Worm (Caenorhabditis elegans): ENCODE measurements around the gene Y37D8A.19.
A peak's percentile ranks its signal among the peaks of the same experiment; 100 is the strongest.

Y37D8A.19 gene

ce11 chrIII:12929573-12929972, at the start of gene Y37D8A.19:
Y37D8A.19 (plus strand) TSS chrIII:12929873.
- no peak for TF ChIP-seq him-1 (tag; optimal IDR thresholded peaks at IDR 0.05)
- TF ChIP-seq dao-5 (tag; optimal IDR thresholded peaks at IDR 0.05), result no peak

DNA sequence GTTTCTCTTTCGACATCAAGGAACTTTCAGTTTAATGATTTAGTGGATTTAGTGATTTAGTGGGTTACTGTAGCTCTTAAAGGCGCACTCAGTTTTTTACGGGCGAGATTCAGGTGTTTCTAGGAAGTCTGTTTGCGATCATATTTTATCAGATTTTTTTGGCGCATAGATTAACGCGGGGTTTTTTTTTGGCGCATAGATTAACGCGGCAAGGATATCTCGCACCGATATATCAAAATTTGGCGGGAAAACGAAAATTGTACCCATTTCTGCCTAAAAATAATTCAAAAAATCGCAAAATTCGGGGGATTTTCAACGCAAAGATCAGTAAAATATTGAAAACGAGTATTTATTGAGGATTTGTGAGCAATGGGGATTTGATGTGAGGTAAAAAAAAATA, 49.0 kb upstream of the Y37D8A.19 start:
- TF ChIP-seq him-1 (tag; optimal IDR thresholded peaks at IDR 0.05) (no peak), dao-5 (tag; optimal IDR thresholded peaks at IDR 0.05) (no peak), W03F9.2 (tag; optimal IDR thresholded peaks at IDR 0.05) (no peak)

DNA sequence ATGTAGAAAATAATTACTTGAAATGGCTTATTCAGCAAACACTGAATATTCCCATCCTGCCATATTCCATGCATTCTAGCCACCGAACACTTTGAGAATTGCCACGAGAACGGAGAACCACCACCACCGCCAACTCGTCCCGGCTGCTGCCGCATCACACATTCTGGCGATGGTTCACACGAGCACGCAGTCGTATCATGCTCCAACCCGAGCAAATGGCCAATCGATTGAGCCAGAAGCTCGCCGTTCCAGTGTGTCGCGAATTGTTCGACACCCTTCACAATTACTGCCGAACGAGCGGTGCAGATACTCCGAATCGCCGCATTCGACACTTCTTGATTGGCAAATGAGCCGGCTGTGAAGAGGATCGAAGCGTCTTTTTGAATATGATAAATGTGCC, 44.5 kb upstream of the Y37D8A.19 start:
- no peak for TF ChIP-seq W03F9.2 (tag; optimal IDR thresholded peaks at IDR 0.05)
- no peak for TF ChIP-seq him-1 (tag; optimal IDR thresholded peaks at IDR 0.05)
- no peak for TF ChIP-seq dao-5 (tag; optimal IDR thresholded peaks at IDR 0.05)

DNA sequence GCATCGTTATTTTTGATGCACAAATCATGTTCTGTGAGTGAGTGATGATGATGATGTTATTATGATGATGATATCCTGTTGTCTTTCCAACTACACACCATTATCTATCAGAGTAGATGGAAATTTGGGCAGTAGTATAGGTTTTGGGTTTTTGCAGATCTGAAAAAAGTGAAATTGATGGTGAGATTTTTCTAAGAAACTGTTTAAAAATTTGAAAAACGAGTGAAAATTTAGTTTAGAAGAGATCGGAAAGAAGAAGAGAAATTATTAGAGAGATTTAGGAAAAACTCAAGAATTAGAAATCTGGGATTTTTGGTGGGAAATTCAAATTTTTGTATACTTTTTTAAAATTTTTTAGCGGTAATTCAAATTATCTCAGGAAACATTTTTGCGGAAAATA, 38.1 kb upstream of the Y37D8A.19 start, which contains the start of the genes Y37D8A.29 and unc-71:
Gene Y37D8A.29 (minus strand): TSS at position 101 of the 400 bp plus-strand sequence.
Gene unc-71 (minus strand): TSS at position 159 of the 400 bp plus-strand sequence.
- no peak for TF ChIP-seq dao-5 (tag; optimal IDR thresholded peaks at IDR 0.05)
- TF ChIP-seq him-1 (tag; optimal IDR thresholded peaks at IDR 0.05), result no peak
- no peak for TF ChIP-seq W03F9.2 (tag; optimal IDR thresholded peaks at IDR 0.05)

- TF ChIP-seq dao-5 (tag; optimal IDR thresholded peaks at IDR 0.05) (no peak), W03F9.2 (tag; optimal IDR thresholded peaks at IDR 0.05) (no peak), him-1 (tag; optimal IDR thresholded peaks at IDR 0.05) (no peak)
These were observed 36.9 kb upstream of the Y37D8A.19 start for ce11 chrIII:12892767-12893166.

DNA sequence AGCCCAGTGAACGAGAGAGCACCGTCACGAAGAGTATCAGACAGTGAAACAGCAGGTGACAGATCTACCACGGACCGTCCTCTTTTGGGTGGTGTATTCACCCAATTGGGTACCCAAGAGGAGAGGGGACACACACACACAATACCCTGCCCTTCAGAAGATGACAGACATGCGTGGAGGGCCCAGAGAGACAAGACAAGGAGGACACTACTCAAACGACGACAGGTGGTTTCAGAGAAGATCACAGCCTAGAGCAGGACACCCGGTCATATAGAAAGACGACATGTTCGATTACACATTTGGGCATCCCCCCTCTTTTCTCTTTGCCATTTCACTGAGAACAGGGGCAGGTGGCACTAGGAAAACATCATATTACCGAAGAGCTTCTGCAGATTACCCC, 35.5 kb upstream of the Y37D8A.19 start:
- TF ChIP-seq W03F9.2 (tag; optimal IDR thresholded peaks at IDR 0.05) (no peak), him-1 (tag; optimal IDR thresholded peaks at IDR 0.05) (no peak), dao-5 (tag; optimal IDR thresholded peaks at IDR 0.05) (no peak)

DNA sequence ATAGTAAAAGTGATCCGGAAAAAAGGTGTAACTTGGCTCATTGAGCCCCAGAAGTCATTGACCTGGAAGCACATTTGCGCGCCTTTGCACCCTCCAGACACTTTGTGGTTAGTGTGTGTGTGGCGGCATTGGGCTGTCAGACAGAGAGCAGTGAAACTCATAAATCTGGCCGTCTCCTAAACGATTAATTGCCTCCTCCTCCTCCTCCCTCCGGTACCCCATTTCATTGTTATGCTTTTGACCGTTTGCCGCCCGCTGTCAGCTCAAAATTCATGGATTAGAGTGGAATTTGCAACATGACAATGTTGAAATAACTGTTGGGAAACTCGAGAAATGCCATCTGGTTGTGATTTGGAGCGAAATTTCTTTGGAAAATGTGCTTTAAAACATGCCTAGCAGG, 25.6 kb upstream of the Y37D8A.19 start:
- TF ChIP-seq dao-5 (tag; optimal IDR thresholded peaks at IDR 0.05), result no peak
- TF ChIP-seq him-1 (tag; optimal IDR thresholded peaks at IDR 0.05), result no peak
- TF ChIP-seq W03F9.2 (tag; optimal IDR thresholded peaks at IDR 0.05), result no peak

- peak; percentile 99 for TF ChIP-seq W03F9.2 (tag; optimal IDR thresholded peaks at IDR 0.05)
- no peak for TF ChIP-seq dao-5 (tag; optimal IDR thresholded peaks at IDR 0.05)
- peak; percentile 98 for TF ChIP-seq him-1 (tag; optimal IDR thresholded peaks at IDR 0.05)
These were observed 24.6 kb upstream of the Y37D8A.19 start, which contains the start of gene cox-5A for ce11 chrIII:12904987-12905541. cox-5A (plus strand) TSS chrIII:12905491.

DNA sequence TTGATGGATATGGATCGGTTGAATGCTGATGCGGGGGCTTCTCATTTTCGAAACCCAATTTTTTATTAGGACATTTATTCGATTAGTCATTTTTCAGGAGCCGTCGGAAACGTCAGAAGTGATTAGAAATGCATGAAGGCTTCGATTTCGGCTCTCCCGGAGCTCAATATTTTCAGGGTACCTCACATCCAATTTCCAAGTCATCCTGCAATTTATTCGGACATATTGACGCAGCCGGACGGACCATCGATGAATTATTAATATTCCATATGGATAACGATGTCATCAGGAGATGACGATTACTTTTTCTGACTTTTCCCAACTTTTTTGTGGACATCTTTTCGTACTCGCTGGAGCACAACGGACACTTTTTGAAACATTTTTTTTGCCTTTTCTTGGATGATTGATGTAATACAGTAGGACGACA, 23.0 kb upstream of the Y37D8A.19 start:
- TF ChIP-seq him-1 (tag; optimal IDR thresholded peaks at IDR 0.05) (no peak), W03F9.2 (tag; optimal IDR thresholded peaks at IDR 0.05) (no peak)

ce11 chrIII:12907218-12907617, 22.5 kb upstream of the Y37D8A.19 start:
- TF ChIP-seq dao-5 (tag; optimal IDR thresholded peaks at IDR 0.05) (no peak), W03F9.2 (tag; optimal IDR thresholded peaks at IDR 0.05) (no peak), him-1 (tag; optimal IDR thresholded peaks at IDR 0.05) (no peak)

DNA sequence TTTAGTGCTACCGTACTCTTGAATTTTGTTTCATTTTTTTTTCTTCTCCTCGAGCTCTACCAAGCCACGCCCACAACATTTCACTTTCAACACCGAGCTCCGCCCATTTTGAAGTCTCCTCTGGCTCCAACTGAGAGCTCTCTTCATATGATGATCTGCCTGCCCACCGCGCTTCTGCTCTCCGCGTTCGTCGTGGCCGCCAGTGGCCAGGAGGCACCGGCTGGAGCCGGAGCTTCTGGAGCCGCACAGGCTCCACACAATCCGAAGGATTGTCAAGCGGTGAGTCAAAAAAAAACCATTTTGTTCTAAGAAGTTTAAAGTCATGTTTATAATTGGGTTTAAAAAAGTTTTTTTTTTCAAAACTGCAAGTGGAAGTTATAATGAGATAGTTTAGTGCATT, 19.3 kb upstream of the Y37D8A.19 start, which contains the start of gene flp-14:
Gene flp-14 (plus strand): TSS at position 146 of the 400 bp plus-strand sequence.
- no peak for TF ChIP-seq him-1 (tag; optimal IDR thresholded peaks at IDR 0.05)
- no peak for TF ChIP-seq W03F9.2 (tag; optimal IDR thresholded peaks at IDR 0.05)
- no peak for TF ChIP-seq dao-5 (tag; optimal IDR thresholded peaks at IDR 0.05)

ce11 chrIII:12916459-12916858, 13.2 kb upstream of the Y37D8A.19 start:
- TF ChIP-seq W03F9.2 (tag; optimal IDR thresholded peaks at IDR 0.05) (no peak), dao-5 (tag; optimal IDR thresholded peaks at IDR 0.05) (no peak), him-1 (tag; optimal IDR thresholded peaks at IDR 0.05) (no peak)

- TF ChIP-seq dao-5 (tag; optimal IDR thresholded peaks at IDR 0.05) (no peak), him-1 (tag; optimal IDR thresholded peaks at IDR 0.05) (no peak), W03F9.2 (tag; optimal IDR thresholded peaks at IDR 0.05) (no peak)
These were observed 11.8 kb upstream of the Y37D8A.19 start for ce11 chrIII:12917852-12918251.

DNA sequence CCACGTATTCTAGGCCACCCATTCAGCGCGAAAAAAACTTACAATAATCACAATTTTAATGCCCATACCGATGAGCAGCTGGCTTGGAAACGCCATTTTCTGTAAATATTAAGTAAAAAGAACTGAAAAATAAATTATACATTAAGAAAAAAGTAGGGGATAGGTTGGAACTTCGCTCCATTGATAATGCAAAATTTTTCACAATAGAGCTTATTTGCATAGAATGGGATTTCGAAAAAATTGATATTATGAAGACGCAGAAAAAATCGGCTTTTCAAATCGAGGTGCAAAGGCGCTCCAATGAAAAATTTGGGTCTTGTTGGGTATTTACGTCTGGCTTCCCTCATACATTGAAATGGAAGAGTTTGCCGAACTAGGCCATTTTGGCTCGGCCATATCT, 11.1 kb upstream of the Y37D8A.19 start, which contains the start of gene Y37D8A.16:
Gene Y37D8A.16 (minus strand): TSS at position 101 of the 400 bp plus-strand sequence.
- no peak for TF ChIP-seq him-1 (tag; optimal IDR thresholded peaks at IDR 0.05)
- TF ChIP-seq W03F9.2 (tag; optimal IDR thresholded peaks at IDR 0.05), result no peak
- no peak for TF ChIP-seq dao-5 (tag; optimal IDR thresholded peaks at IDR 0.05)

DNA sequence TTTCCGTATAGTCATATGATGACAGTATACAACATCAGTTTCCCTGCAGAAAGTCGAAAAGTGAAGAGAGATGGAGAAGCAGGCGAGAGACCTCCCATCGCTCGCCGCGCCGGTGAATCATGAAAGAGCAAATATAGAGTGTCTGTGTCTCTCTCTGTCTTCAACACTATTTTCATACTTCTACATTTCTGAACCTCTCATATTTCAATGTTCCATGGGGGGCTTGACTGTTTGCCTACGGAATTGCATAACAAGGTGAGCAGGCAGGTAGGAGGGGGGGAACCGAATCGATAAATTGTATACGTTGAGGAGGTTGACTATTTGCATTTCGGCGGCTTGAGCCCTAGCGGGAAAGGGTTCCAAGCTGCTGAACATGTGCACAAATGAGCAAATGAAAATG, 9.8 kb upstream of the Y37D8A.19 start:
- TF ChIP-seq W03F9.2 (tag; optimal IDR thresholded peaks at IDR 0.05) (no peak), him-1 (tag; optimal IDR thresholded peaks at IDR 0.05) (no peak)

Data from whole organism, L4/young adult.